Worm (Caenorhabditis elegans) whole organism, L4/young adult: Measurements from ENCODE around the gene srw-31.

Experiments used
- W03F9.2 ChIP-seq: fragments of 150-350 bp; optimal IDR thresholded peaks from 2 replicates; lab custom pipeline; 2014; ENCODE audit warnings: missing biosample characterization, missing genetic modification characterization
- dao-5 ChIP-seq: sonication (generic microtip); optimal IDR thresholded peaks from 2 replicates; lab custom pipeline; 2016; ENCODE audit warnings: missing genotype, missing genetic modification characterization, moderate library complexity, missing compliant biosample characterization
- him-1 ChIP-seq: sonication (generic microtip); optimal IDR thresholded peaks from 2 replicates; lab custom pipeline; 2016; ENCODE audit warnings: missing genotype, missing genetic modification reagents, missing genetic modification characterization, missing compliant biosample characterization

The srw-31 gene

DNA sequence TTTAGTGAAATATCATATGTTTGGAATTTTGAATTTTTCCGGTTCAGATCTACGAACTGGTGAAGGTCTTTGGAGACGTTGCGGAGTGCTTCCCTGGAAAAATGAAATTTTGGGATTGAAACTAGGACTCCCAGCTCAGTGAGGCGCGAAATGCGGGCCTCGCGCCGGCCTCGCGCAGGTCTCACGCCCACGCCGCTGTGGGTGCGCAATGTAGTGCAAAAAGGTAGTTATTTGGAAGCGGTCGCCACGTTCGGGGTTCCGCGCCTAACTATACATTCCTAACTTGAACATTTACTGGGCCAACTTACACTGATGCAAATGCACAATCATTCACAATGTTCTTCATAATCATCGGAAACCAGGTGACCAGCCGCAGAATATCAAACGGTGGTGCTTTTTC is 6.3 kb upstream of the srw-31 start:
- TF ChIP-seq dao-5 (tag; lab: Kevin White, UChicago) (no peak), him-1 (tag; lab: Kevin White, UChicago) (no peak), W03F9.2 (tag; lab: Kevin White, UChicago) (no peak)

DNA sequence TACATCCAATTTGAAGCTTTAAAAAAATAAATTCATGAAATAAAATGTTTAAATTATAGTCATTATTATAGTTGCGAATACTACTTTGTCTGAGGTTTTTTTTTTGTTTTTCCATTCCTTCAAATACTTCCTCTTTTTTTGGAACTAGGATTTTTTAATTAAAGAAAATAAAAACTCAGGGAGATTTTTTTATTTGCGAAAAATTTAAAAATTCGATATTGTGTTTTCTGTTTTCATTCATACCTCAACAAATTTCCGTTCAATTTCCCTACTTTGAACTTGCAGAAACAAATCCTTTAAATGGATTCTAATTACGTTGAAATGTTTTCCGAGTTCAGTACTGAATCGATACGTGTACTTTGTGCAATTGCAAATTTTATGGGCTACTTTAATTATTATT is 2.1 kb downstream of the srw-31 start, which contains the start of gene srw-32:
Gene srw-32 (plus strand): TSS at position 301 of the 400 bp plus-strand sequence.
- TF ChIP-seq dao-5 (tag; lab: Kevin White, UChicago) (no peak), W03F9.2 (tag; lab: Kevin White, UChicago) (no peak), him-1 (tag; lab: Kevin White, UChicago) (no peak)

DNA sequence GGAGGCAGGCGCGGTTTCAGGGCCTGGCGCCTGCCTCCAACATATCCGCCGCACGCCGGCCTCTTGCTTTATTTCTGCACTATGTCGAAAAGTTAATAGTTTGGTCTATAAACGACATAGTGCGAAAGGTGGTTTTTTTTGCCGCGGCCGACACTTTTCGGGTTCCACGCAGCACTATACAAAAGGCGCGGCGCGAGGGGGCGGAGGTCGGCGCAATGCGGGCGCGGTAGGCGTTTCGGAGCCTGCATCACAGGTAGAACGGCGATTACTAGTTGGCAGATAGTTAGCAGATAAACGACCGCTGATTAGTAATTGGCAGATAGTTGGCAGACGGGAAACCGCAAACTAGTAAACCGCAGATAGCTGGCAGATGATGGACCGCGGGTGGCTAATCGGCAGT is 6.4 kb downstream of the srw-31 start:
- TF ChIP-seq him-1 (tag; lab: Kevin White, UChicago) (no peak), dao-5 (tag; lab: Kevin White, UChicago) (no peak), W03F9.2 (tag; lab: Kevin White, UChicago) (no peak)

DNA sequence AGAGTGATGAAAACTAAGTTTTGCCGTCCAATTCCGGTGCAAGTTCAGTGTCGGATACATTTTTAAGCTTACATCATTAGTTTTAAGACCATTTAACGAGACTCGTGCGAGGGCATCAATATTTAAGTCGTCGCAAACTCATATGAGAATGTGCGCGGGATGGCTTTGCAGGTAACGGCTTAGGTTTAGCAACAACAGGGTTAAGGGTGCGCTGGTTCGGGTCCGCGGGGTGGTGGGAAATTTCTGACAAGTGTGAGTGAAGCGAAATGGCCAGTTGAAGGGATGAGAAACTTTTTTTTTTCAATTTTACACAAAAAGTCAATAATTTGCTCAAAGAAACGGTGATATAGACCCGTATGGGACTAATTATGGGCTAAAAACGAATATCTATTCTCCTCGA is 7.4 kb downstream of the srw-31 start:
- no peak for TF ChIP-seq dao-5 (tag; lab: Kevin White, UChicago)
- TF ChIP-seq W03F9.2 (tag; lab: Kevin White, UChicago): no peak
- TF ChIP-seq him-1 (tag; lab: Kevin White, UChicago): no peak

DNA sequence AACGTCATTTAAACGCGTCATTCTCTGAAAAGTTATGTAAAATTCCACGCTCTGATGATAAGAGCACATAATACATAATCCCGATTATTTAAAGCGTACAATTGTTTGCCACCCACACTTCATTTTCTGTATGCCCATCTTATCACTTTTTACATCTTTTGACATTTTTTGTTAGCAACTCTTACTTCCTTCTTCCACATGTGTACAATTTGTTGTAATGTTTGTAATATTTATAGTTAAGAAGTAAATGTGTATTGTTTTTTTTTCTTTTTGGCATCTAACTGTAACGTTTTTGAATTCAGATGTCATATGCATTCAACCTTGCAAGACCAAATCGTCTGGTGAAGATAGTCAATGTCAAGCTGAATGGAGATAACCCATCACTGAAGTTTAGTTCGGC is 14.3 kb downstream of the srw-31 start, which contains the start of gene fbxa-136:
Gene fbxa-136 (plus strand): TSS at position 301 of the 400 bp plus-strand sequence.
- TF ChIP-seq dao-5 (tag; lab: Kevin White, UChicago) (no peak), him-1 (tag; lab: Kevin White, UChicago) (no peak), W03F9.2 (tag; lab: Kevin White, UChicago) (no peak)

DNA sequence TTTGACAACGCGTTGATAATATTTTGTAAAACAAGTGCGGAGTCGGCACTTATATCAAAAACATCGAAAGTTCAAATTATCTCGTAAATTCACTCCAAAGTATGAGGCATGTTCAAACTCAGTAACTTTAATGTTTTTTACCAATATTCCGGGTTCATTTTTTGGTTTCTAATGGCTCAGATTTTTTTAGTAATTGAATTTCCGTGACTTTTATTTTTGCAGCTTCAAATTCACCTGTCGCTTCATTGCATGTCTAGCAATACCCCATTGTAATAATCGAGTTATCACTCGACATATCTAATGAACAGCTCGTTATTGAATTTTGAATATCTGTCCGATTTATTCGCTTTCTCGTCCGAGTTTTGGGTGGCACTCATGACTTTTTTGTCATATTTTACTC is 21.3 kb downstream of the srw-31 start, which contains the start of gene srz-90:
Gene srz-90 (plus strand): TSS at position 301 of the 400 bp plus-strand sequence.
- TF ChIP-seq dao-5 (tag; lab: Kevin White, UChicago) (no peak), W03F9.2 (tag; lab: Kevin White, UChicago) (no peak), him-1 (tag; lab: Kevin White, UChicago) (no peak)

DNA sequence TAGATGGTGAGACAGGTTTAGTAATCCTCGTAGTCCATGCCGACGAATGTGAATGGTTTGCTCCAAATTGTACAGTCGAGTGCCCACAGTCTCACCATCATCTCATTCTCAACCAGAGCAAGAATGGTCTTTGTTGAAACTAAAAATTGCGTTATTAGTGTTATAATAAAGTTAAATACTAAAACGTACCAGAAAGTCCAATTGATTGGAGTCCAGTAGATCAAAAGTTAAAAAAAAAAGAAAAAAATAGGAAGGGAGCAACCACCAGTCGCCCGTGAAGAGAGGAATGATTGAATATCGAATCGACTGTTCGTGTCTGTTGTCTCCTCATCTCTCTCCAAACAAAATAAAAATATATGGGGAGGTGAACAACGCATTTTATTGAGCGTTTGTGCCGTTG is 24.1 kb downstream of the srw-31 start, which contains the start of gene C18D4.12:
Gene C18D4.12 (minus strand): TSS at position 101 of the 400 bp plus-strand sequence.
- TF ChIP-seq dao-5 (tag; lab: Kevin White, UChicago) (no peak), W03F9.2 (tag; lab: Kevin White, UChicago) (no peak), him-1 (tag; lab: Kevin White, UChicago) (no peak)

DNA sequence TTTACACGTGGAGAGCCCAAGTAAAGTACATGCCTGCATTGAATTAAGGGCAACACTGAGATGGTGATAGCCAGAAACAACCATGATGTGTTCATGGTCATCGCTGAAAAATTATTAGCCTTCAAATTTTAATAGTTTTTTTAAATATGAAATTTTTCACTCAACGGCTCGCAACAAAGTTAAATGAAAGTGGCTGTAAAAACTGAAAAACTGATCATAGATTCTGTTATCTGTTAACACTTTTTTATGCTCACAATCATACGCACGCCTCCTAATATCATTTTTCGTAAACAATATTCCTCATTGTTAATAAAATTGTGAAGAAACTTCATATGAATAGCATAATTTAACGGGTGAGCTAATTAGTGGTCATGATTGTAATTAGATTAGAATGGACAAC is 25.0 kb downstream of the srw-31 start, which contains the start of gene C18D4.4:
Gene C18D4.4 (minus strand): TSS at position 101 of the 400 bp plus-strand sequence.
- TF ChIP-seq W03F9.2 (tag; lab: Kevin White, UChicago) (no peak), him-1 (tag; lab: Kevin White, UChicago) (no peak), dao-5 (tag; lab: Kevin White, UChicago) (no peak)

DNA sequence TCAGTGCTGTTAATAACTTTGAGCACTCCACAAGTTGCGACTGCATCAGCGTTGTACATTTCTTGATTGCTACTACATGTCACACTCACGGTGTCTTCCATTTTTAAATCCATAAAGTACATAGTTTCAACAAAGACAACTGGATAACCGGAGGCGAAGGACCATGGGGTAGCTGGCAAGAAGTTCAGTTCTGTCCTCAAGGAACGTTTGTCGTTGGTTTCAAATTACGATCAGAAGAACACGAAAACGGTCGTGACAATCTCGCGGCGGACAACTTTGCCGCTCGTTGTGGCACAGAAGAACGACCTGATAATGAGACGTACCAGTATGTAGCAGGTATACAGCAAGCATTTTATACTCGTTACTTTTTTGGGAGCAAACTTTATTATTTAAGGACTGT is 26.3 kb downstream of the srw-31 start, which contains the start of gene C18D4.3:
Gene C18D4.3 (minus strand): TSS at position 101 of the 400 bp plus-strand sequence.
- TF ChIP-seq W03F9.2 (tag; lab: Kevin White, UChicago): no peak
- no peak for TF ChIP-seq him-1 (tag; lab: Kevin White, UChicago)
- TF ChIP-seq dao-5 (tag; lab: Kevin White, UChicago): no peak

DNA sequence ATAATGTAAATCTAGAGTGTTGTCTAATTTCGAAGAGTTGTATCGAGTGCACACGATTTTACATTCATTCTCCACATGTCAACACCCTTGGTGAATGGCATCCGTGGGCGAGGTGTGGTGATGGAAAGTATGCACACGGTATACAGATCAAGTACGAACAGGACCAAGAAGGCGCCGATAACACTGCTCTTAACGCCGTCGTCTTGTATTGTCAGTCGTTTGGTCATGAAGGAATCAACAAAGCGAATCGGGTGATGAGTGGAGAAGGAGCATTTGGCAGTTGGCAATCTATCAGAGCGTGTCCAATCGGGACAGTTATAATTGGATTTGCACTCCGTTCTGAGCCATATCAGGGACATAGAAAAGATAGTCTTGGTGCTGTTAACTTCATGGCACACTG is 26.8 kb downstream of the srw-31 start:
- TF ChIP-seq him-1 (tag; lab: Kevin White, UChicago) (no peak), W03F9.2 (tag; lab: Kevin White, UChicago) (no peak), dao-5 (tag; lab: Kevin White, UChicago) (no peak)

DNA sequence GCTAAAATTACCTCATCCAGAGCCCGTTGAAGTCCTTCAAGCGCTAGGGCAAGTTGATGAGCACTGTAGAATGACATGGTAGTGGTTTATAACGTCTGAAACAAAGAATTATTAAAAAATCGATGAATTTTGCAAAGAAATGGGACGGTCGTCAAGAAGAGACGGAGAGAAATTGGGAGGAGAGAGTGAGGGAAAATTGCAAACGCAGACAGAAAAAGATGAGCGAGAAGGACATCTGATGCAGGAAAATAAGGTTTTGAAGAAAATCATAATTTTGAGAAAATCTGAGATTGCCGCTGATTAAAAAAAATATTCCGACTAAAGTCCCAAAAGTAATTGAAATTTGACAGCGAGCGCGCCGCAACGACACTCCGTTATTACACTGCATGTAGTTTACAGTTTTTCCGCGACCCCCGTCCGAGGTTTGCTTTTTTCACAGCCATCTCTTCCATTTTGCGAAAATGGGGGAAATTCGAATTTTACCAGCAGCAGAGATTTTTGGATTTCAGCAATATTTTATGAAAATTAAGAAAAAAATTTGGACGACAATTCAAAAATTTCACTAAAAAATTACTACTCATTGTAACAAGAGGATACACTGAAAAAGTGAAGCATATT is 32.0 kb downstream of the srw-31 start, which contains the start of gene C18D4.6:
Gene C18D4.6 (minus strand): TSS at position 97 of the 618 bp plus-strand sequence.
- TF ChIP-seq him-1 (tag; lab: Kevin White, UChicago) (no peak), W03F9.2 (tag; lab: Kevin White, UChicago) (no peak), dao-5 (tag; lab: Kevin White, UChicago) (no peak)

DNA sequence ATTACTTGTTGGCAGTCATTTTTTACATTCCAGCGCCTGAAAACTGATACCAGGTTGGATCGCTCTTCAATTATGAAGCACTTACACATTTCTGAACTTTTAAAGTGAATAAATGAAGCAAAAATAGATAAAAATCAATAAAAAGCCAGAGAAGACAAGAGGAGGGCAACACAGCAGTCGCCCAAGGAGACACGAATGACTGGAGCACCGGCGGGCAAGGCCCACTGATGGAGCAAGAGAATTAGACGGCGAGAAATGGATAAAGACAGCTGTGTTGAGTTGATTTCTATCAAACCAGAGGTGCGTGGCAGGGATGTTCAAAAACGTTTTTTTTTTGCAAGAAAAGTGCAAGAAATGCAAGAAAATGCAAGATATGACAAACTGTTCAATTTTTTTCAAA is 32.9 kb downstream of the srw-31 start:
- no peak for TF ChIP-seq dao-5 (tag; lab: Kevin White, UChicago)
- TF ChIP-seq W03F9.2 (tag; lab: Kevin White, UChicago): no peak
- no peak for TF ChIP-seq him-1 (tag; lab: Kevin White, UChicago)

DNA sequence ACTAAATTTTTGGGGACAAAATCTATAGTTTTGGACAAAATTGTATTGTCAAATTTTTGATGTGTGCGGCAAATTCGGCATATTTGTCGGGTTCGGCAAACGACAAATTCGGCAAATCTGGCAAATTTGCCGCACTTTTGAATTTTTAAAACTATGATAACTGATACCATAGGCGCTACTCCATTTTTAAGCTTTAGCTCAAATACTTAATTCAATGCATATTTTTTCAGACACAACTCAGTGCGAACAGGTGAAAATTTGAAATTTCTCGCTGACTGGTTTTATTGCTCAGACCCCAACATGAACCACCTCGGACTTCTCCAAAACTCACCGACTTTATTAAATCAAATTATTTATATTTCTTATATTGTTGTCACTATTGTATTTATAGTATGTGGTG is 33.9 kb downstream of the srw-31 start, which contains the start of gene srz-25:
Gene srz-25 (plus strand): TSS at position 301 of the 400 bp plus-strand sequence.
- no peak for TF ChIP-seq W03F9.2 (tag; lab: Kevin White, UChicago)
- TF ChIP-seq him-1 (tag; lab: Kevin White, UChicago): no peak
- TF ChIP-seq dao-5 (tag; lab: Kevin White, UChicago): no peak
